Worm (Caenorhabditis elegans): ENCODE measurements around the gene bus-4.

bus-4 gene

DNA sequence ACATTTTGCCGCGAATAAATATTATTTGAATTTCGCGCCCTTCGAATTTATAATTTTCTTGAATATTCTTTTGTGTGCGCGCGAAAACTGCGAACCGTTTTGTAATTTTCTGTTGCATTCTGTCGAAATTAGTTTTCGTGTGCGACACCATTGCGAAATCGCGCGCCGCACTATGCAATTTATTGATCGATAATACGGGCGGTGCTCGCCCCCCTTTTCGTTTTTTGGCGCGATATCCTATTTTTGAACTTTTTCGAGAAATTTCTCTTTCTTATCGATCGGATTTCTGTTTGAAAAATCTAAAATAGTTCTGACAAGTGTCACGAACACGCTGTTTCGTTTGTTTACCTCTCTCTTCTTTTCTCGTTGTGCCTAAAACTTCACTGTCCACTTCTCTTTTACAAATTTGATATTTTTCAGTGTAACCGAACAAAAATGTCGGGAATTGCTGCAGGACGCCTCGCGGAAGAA, 37.4 kb upstream of the bus-4 start, which contains the start of gene ubc-9:
ubc-9 (plus strand) TSS at position 421 of the 471 bp plus-strand sequence.
- TF ChIP-seq nhr-21 (tag; optimal IDR thresholded peaks at IDR 0.05) (peak; percentile 57), C34F6.9 (tag; optimal IDR thresholded peaks at IDR 0.05) (peak; percentile 76), lin-11 (tag; optimal IDR thresholded peaks at IDR 0.05) (peak; percentile 44), ceh-16 (tag; optimal IDR thresholded peaks at IDR 0.05) (peak; percentile 63), mab-5 (tag; optimal IDR thresholded peaks at IDR 0.05) (peak; percentile 46), sem-4 (tag; optimal IDR thresholded peaks at IDR 0.05) (no peak), skn-1 (tag; optimal IDR thresholded peaks at IDR 0.05) (peak; percentile 41), gmeb-1 (tag; optimal IDR thresholded peaks at IDR 0.05) (peak; percentile 75), ama-1 (optimal IDR thresholded peaks at IDR 0.05) (peak; percentile 74), F13H6.1 (tag; optimal IDR thresholded peaks at IDR 0.05) (peak; percentile 81), elt-3 (tag; optimal IDR thresholded peaks at IDR 0.05) (no peak), snpc-4 (tag; optimal IDR thresholded peaks at IDR 0.05) (no peak), fos-1 (tag; optimal IDR thresholded peaks at IDR 0.05) (peak; percentile 32), crh-2 (tag; optimal IDR thresholded peaks at IDR 0.05) (peak; percentile 63), unc-55 (GFP tag; optimal IDR thresholded peaks at IDR 0.05) (peak; percentile 87), sma-3 (GFP tag; optimal IDR thresholded peaks at IDR 0.05) (peak; percentile 76), alr-1 (tag; optimal IDR thresholded peaks at IDR 0.05) (no peak), peb-1 (tag; optimal IDR thresholded peaks at IDR 0.05) (no peak), sma-9 (GFP tag; optimal IDR thresholded peaks at IDR 0.05) (peak; percentile 49), sma-9 (tag; optimal IDR thresholded peaks at IDR 0.05) (no peak), nhr-25 (tag; optimal IDR thresholded peaks at IDR 0.05) (peak; percentile 55), zag-1 (tag; optimal IDR thresholded peaks at IDR 0.05) (peak; percentile 24), nhr-129 (tag; optimal IDR thresholded peaks at IDR 0.05) (peak; percentile 78), lsy-2 (tag; optimal IDR thresholded peaks at IDR 0.05) (peak; percentile 61 to 79), lin-13 (GFP tag; optimal IDR thresholded peaks at IDR 0.05) (peak; percentile 89)

DNA sequence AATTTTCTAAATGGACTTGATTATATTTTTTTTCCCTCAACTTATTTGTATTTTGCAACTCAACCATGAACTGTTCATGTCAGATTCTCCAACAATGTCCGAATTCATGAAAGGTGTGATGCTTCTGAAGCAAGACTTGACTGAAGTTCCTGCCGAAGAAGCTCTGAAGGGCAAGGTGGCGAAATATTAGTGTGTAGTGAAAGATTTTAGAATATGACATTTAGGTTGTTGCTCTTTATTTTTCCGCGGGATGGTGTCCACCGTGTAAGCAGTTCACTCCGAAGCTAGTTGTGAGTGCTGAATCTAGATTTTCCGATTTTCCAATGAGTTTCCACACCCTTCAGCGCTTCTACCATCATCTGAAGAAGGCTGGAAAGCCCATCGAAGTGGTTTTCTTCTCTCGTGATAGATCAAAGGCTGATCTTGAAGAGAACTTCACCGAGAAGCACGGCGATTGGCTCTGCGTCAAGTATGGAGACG, 35.7 kb upstream of the bus-4 start, which contains the start of gene F29B9.5:
F29B9.5 (plus strand) TSS at position 51 of the 480 bp plus-strand sequence.
- TF ChIP-seq elt-1 (tag; optimal IDR thresholded peaks at IDR 0.05) = no peak
- no peak for TF ChIP-seq mab-5 (tag; optimal IDR thresholded peaks at IDR 0.05)

DNA sequence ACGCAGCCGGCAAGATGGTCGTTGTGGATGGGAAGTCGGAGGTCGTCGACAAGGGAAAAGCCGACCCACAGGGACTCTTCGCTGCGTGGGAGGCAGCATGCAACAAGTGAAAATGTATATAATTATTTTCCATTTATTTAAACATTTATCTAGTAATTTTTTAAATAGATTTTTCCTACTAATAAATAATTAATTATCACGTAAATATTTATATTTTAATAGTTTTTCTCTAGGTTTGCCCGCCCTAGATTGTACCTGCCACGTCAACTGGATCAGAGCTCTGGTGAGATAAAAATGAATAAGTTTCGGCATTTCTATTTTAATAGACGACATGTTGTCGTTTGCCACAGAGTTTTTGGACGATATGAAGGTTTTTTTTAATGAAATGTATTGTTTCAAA, 35.1 kb upstream of the bus-4 start, which contains the start of gene psr-1:
psr-1 (plus strand) TSS at position 301 of the 400 bp plus-strand sequence.
- TF ChIP-seq ztf-1 (GFP tag; conservative IDR thresholded peaks at IDR 0.05) = no peak
- no peak for TF ChIP-seq unc-62 (GFP tag; optimal IDR thresholded peaks at IDR 0.05)

DNA sequence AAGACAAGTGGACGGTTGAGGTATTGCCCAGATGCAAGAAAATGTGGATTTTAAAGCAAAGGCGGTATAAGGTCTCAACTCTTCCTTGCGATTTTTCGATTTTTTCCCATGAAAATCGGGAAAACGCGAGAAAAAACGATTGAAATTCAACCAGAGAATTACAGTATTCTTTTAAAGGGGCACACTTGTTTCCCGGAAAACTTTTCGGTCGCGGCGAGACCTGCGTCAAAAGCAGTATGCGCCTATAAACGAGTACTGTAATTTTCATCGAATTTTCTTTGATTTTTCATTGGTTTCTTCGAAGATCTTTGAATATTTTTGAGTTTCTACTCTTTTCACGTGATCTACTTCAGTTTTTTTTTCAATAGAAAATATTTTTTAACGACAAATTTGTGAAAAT, 34.4 kb upstream of the bus-4 start:
- TF ChIP-seq ceh-16 (tag; optimal IDR thresholded peaks at IDR 0.05) (no peak), ztf-4 (tag; optimal IDR thresholded peaks at IDR 0.05) (no peak), nhr-23 (tag; optimal IDR thresholded peaks at IDR 0.05) (no peak), blmp-1 (tag; optimal IDR thresholded peaks at IDR 0.05; ENCODE audit: insufficient read depth) (no peak), egl-27 (tag; optimal IDR thresholded peaks at IDR 0.05) (no peak), nhr-25 (tag; optimal IDR thresholded peaks at IDR 0.05) (no peak), unc-39 (tag; optimal IDR thresholded peaks at IDR 0.05) (no peak), lin-13 (GFP tag; optimal IDR thresholded peaks at IDR 0.05) (no peak), alr-1 (tag; optimal IDR thresholded peaks at IDR 0.05) (no peak)

DNA sequence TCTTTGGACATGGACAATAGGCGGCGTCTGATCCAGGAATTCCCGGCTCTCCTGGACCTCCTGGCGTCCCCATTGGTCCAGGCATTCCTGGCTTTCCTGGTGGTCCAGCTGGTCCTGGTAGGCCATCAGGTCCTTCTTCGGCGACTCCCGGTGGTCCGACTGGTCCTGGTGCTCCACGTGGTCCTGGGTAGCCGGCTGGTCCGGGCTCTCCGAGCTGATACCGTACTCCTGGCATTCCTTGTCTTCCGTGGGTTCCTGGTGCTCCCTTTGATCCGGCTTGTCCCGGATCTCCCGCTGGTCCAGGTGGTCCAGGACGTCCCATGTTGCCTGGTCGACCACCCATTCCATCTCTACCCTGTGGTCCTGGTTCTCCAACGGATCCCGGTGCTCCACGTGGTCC, 32.1 kb upstream of the bus-4 start:
- no peak for TF ChIP-seq elt-1 (tag; optimal IDR thresholded peaks at IDR 0.05)
- no peak for TF ChIP-seq skn-1 (tag; optimal IDR thresholded peaks at IDR 0.05)
- no peak for TF ChIP-seq nhr-237 (tag; optimal IDR thresholded peaks at IDR 0.05)
- TF ChIP-seq sma-9 (GFP tag; optimal IDR thresholded peaks at IDR 0.05) = no peak
- no peak for TF ChIP-seq sma-9 (tag; optimal IDR thresholded peaks at IDR 0.05)
- no peak for TF ChIP-seq F13H6.1 (tag; optimal IDR thresholded peaks at IDR 0.05)
- no peak for TF ChIP-seq nhr-10 (tag; optimal IDR thresholded peaks at IDR 0.05)
- no peak for TF ChIP-seq ZK546.5 (tag; optimal IDR thresholded peaks at IDR 0.05)
- no peak for TF ChIP-seq mdl-1 (tag; optimal IDR thresholded peaks at IDR 0.05)
- no peak for TF ChIP-seq nhr-25 (tag; optimal IDR thresholded peaks at IDR 0.05)
- no peak for TF ChIP-seq R02D3.7 (tag; optimal IDR thresholded peaks at IDR 0.05)
- TF ChIP-seq aly-2 (tag; optimal IDR thresholded peaks at IDR 0.05) = no peak
- TF ChIP-seq ceh-82 (tag; optimal IDR thresholded peaks at IDR 0.05) = no peak
- TF ChIP-seq egl-27 (tag; optimal IDR thresholded peaks at IDR 0.05) = no peak
- no peak for TF ChIP-seq fos-1 (tag; optimal IDR thresholded peaks at IDR 0.05)
- no peak for TF ChIP-seq lsy-2 (tag; optimal IDR thresholded peaks at IDR 0.05)
- TF ChIP-seq gmeb-1 (tag; optimal IDR thresholded peaks at IDR 0.05) = no peak
- no peak for TF ChIP-seq ztf-1 (GFP tag; conservative IDR thresholded peaks at IDR 0.05)
- no peak for TF ChIP-seq nhr-6 (tag; optimal IDR thresholded peaks at IDR 0.05)
